Worm (Caenorhabditis elegans) whole organism, mixed stage, embryonic: ENCODE results near the gene F33H1.4.
A peak's percentile ranks its signal among the peaks of the same experiment; 100 is the strongest.

Experiments used
- bed-3 ChIP-seq: fragments of 200-800 bp; sonication (Bioruptor generic); optimal IDR thresholded peaks from 3 replicates; lab custom pipeline; 2018; ENCODE audit warnings: mild to moderate bottlenecking, missing genetic modification characterization, moderate library complexity, missing compliant biosample characterization
- blmp-1 ChIP-seq: fragments of 150-350 bp; optimal IDR thresholded peaks from 2 replicates; lab custom pipeline; 2014; ENCODE audit warnings: missing biosample characterization, missing genetic modification characterization
- ceh-39 ChIP-seq: fragments of 150-350 bp; optimal IDR thresholded peaks from 2 replicates; lab custom pipeline; 2014; ENCODE audit warnings: missing biosample characterization, missing genetic modification characterization
- ceh-43 ChIP-seq: fragments of 200-800 bp; sonication (Bioruptor generic); optimal IDR thresholded peaks from 2 replicates; lab custom pipeline; 2018; ENCODE audit warnings: mild to moderate bottlenecking, missing genetic modification characterization, moderate library complexity, missing compliant biosample characterization
- ceh-83 ChIP-seq: fragments of 200-800 bp; sonication (Bioruptor generic); optimal IDR thresholded peaks from 2 replicates; lab custom pipeline; 2018; ENCODE audit warnings: mild to moderate bottlenecking, missing genetic modification characterization, missing compliant biosample characterization
- cnd-1 ChIP-seq: fragments of 200-800 bp; sonication (Bioruptor generic); optimal IDR thresholded peaks from 2 replicates; lab custom pipeline; 2018; ENCODE audit warnings: mild to moderate bottlenecking, missing genetic modification characterization, missing compliant biosample characterization
- elt-3 ChIP-seq: fragments of 150-350 bp; optimal IDR thresholded peaks from 2 replicates; lab custom pipeline; 2014; ENCODE audit warnings: missing biosample characterization, missing genetic modification characterization
- flh-1 ChIP-seq: fragments of 200-800 bp; sonication (Bioruptor generic); optimal IDR thresholded peaks from 2 replicates; lab custom pipeline; 2018; ENCODE audit warnings: mild to moderate bottlenecking, missing genetic modification characterization, moderate library complexity, missing compliant biosample characterization
- ham-2 ChIP-seq: fragments of 200-800 bp; sonication (Bioruptor generic); optimal IDR thresholded peaks from 2 replicates; lab custom pipeline; 2018; ENCODE audit warnings: mild to moderate bottlenecking, missing genetic modification characterization, missing compliant biosample characterization
- hlh-1 ChIP-seq: fragments of 150-350 bp; optimal IDR thresholded peaks from 2 replicates; lab custom pipeline; 2014; ENCODE audit warnings: missing biosample characterization, missing genetic modification reagents, missing genetic modification characterization
- lin-13 ChIP-seq: fragments of 150-350 bp; optimal IDR thresholded peaks from 2 replicates; lab custom pipeline; 2014; ENCODE audit warnings: missing biosample characterization, missing genetic modification characterization
- lin-32 ChIP-seq: fragments of 200-800 bp; sonication (Bioruptor generic); optimal IDR thresholded peaks from 2 replicates; lab custom pipeline; 2018; ENCODE audit warnings: mild to moderate bottlenecking, missing genetic modification characterization, missing compliant biosample characterization
- lsy-2 ChIP-seq: fragments of 150-350 bp; optimal IDR thresholded peaks from 2 replicates; lab custom pipeline; 2014; ENCODE audit warnings: missing biosample characterization, missing genetic modification characterization
- mab-5 ChIP-seq: fragments of 150-350 bp; optimal IDR thresholded peaks from 2 replicates; lab custom pipeline; 2014; ENCODE audit warnings: missing biosample characterization, missing genetic modification characterization
- mls-2 ChIP-seq: sonication (generic microtip); optimal IDR thresholded peaks from 2 replicates; lab custom pipeline; 2016; ENCODE audit warnings: mild to moderate bottlenecking, missing genetic modification characterization, moderate library complexity, missing compliant biosample characterization
- nhr-12 ChIP-seq: fragments of 150-350 bp; optimal IDR thresholded peaks from 2 replicates; lab custom pipeline; 2014; ENCODE audit warnings: missing biosample characterization, missing genetic modification characterization
- nhr-2 ChIP-seq: fragments of 150-350 bp; optimal IDR thresholded peaks from 2 replicates; lab custom pipeline; 2014; ENCODE audit warnings: missing biosample characterization, missing genetic modification characterization
- nhr-237 ChIP-seq: fragments of 150-350 bp; optimal IDR thresholded peaks from 2 replicates; lab custom pipeline; 2014; ENCODE audit warnings: missing biosample characterization, missing genetic modification characterization
- nhr-76 ChIP-seq: sonication (generic microtip); optimal IDR thresholded peaks from 2 replicates; lab custom pipeline; 2017; ENCODE audit warnings: missing biosample characterization, missing genetic modification characterization
- pha-4 ChIP-seq: fragments of 150-350 bp; optimal IDR thresholded peaks from 2 replicates; lab custom pipeline; 2018; ENCODE audit warnings: missing biosample characterization, missing genetic modification reagents, missing genetic modification characterization
- sem-2 ChIP-seq: fragments of 200-800 bp; sonication (Bioruptor generic); optimal IDR thresholded peaks from 2 replicates; lab custom pipeline; 2018; ENCODE audit warnings: mild to moderate bottlenecking, missing genetic modification characterization, missing compliant biosample characterization
- sptf-1 ChIP-seq: sonication (generic microtip); optimal IDR thresholded peaks from 2 replicates; lab custom pipeline; 2017; ENCODE audit warnings: mild to moderate bottlenecking, missing genetic modification characterization, moderate library complexity, missing compliant biosample characterization
- tbx-8 ChIP-seq: fragments of 200-800 bp; sonication (Bioruptor generic); optimal IDR thresholded peaks from 2 replicates; lab custom pipeline; 2018; ENCODE audit warnings: mild to moderate bottlenecking, missing genetic modification characterization, moderate library complexity, missing compliant biosample characterization
- unc-120 ChIP-seq: sonication (generic microtip); optimal IDR thresholded peaks from 2 replicates; lab custom pipeline; 2017; ENCODE audit warnings: missing genetic modification characterization, missing compliant biosample characterization; ENCODE audit not compliant: poor library complexity, severe bottlenecking
- unc-39 ChIP-seq: fragments of 150-350 bp; optimal IDR thresholded peaks from 2 replicates; lab custom pipeline; 2014; ENCODE audit warnings: missing biosample characterization, missing genetic modification characterization
- unc-62 ChIP-seq: fragments of 150-350 bp; optimal IDR thresholded peaks from 2 replicates; lab custom pipeline; 2014; ENCODE audit warnings: missing biosample characterization, missing genetic modification reagents, missing genetic modification characterization
- zip-8 ChIP-seq: fragments of 150-350 bp; optimal IDR thresholded peaks from 2 replicates; lab custom pipeline; 2014; ENCODE audit warnings: missing biosample characterization, missing genetic modification characterization
- ztf-11 ChIP-seq: fragments of 150-350 bp; optimal IDR thresholded peaks from 2 replicates; lab custom pipeline; 2014; ENCODE audit warnings: missing biosample characterization, missing genetic modification characterization

F33H1.4 gene

DNA sequence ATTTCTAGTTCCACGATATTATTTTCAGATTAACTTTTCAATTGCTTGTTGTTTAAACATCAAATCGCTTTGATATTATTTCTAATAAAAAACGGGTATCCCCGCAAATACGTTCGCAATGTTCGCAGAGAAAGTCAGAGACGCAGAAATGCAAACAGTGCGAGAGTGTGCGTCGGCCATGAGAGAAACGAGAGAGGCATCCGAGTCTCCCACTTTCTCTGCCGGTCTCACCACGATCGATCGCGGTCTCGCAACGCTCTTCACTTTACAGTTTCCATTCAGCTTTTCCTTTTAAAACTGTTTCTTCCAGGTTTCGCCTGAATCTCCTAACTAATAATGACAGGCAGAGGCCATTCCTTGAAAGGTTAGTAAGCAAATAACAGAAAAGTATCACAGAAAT lies at the start of gene F33H1.4:
Gene F33H1.4 (plus strand): TSS at position 311 of the 400 bp plus-strand sequence.
- TF ChIP-seq hlh-1 (tag; lab: Kevin White, UChicago) = peak; percentile 39
- TF ChIP-seq blmp-1 = peak; percentile 75
- peak; percentile 85 for TF ChIP-seq lin-13
- TF ChIP-seq zip-8 (tag; lab: Kevin White, UChicago) = no peak
- no peak for TF ChIP-seq nhr-237 (tag; lab: Kevin White, UChicago)
- peak; percentile 91 for TF ChIP-seq lsy-2
- TF ChIP-seq elt-3 (tag; lab: Kevin White, UChicago) = no peak
- TF ChIP-seq ceh-83 (GFP tag; lab: Kevin White, UChicago) = no peak
- TF ChIP-seq nhr-76 = no peak
- peak; percentile 30 for TF ChIP-seq ceh-39 (tag; lab: Kevin White, UChicago)

DNA sequence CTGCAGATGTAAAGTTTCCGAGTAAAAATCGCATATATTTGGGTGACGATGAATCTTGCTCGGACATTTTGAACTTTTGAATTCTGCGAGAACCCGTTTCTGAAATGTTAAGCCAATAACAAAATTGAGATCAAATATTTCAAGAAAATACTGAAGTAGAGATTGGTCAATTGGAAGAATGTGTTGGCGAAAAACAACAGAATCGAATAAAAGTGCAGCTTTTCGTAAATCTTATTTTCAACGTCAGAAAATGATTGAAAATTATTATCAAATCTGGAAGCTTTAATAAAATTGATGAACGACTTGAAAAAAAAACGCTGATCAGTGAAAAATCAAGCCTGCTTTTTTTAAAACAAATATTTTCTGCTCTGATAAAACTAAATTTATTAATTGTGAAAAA lies 47.1 kb upstream of the F33H1.4 start, which contains the start of gene F27E5.8:
Gene F27E5.8 (minus strand): TSS at position 101 of the 400 bp plus-strand sequence.
- TF ChIP-seq ztf-11 (tag; lab: Kevin White, UChicago) (no peak), sem-2 (no peak), tbx-8 (no peak), nhr-237 (tag; lab: Kevin White, UChicago) (no peak), lin-13 (no peak), unc-39 (tag; lab: Kevin White, UChicago) (no peak), pha-4 (tag; lab: Kevin White, UChicago) (no peak), mls-2 (tag; lab: Kevin White, UChicago) (no peak), nhr-76 (no peak)

DNA sequence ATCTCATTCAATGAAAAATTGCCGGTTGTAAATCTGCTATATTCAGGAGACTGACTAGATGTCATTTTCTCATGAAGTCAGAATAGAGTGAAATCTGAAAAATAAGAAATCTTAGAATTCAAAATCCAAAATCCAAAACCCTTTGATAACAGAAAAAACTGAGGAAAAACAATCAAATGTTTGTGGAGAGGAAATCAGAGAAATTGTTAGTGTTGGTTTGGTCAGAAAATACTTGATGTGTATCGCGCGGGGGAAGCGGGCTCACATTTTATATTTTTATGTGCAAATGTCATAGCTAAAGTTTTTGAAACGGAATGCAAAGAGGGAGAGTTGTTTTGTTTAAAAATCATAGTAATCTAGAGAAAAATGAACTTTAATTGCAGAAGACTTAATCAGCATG lies 42.7 kb upstream of the F33H1.4 start, which contains the start of gene F27E5.5:
Gene F27E5.5 (minus strand): TSS at position 101 of the 400 bp plus-strand sequence.
- no peak for TF ChIP-seq unc-120 (tag; lab: Kevin White, UChicago)
- no peak for TF ChIP-seq sem-2
- TF ChIP-seq elt-3 (tag; lab: Kevin White, UChicago) = no peak
- TF ChIP-seq lin-32 (GFP tag; lab: Kevin White, UChicago) = no peak
- no peak for TF ChIP-seq pha-4 (tag; lab: Kevin White, UChicago)
- TF ChIP-seq unc-62 (GFP tag; lab: Kevin White, UChicago) = no peak
- TF ChIP-seq nhr-237 (tag; lab: Kevin White, UChicago) = no peak
- TF ChIP-seq bed-3 (GFP tag; lab: Kevin White, UChicago) = no peak
- TF ChIP-seq hlh-1 (tag; lab: Kevin White, UChicago) = no peak
- TF ChIP-seq nhr-2 (tag; lab: Kevin White, UChicago) = no peak
- TF ChIP-seq mab-5 (tag; lab: Kevin White, UChicago) = no peak
- no peak for TF ChIP-seq nhr-76
- no peak for TF ChIP-seq cnd-1 (tag; lab: Kevin White, UChicago)
- no peak for TF ChIP-seq flh-1
- no peak for TF ChIP-seq sptf-1 (tag; lab: Kevin White, UChicago)

DNA sequence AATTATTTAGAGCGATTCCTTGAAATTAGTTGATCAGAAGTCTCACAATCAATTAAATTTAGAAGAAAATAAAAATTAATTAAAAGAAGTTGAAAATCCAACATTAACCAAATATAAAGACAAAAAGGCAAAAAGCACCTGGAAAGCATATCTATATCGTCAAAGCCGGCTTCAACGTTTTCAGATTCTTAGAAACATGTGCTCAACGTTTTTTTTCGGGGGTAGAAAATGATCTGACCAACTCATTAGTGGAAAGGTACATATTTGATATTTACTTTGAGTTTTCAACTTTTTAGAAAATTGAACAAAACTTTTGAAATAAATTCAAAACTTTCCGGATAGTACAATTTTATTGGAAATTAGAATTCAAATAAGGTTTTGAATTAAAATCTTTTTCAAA lies 41.6 kb upstream of the F33H1.4 start:
- no peak for TF ChIP-seq tbx-8
- TF ChIP-seq mab-5 (tag; lab: Kevin White, UChicago) = no peak
- no peak for TF ChIP-seq sem-2
- TF ChIP-seq nhr-2 (tag; lab: Kevin White, UChicago) = no peak
- TF ChIP-seq unc-39 (tag; lab: Kevin White, UChicago) = no peak
- no peak for TF ChIP-seq zip-8 (tag; lab: Kevin White, UChicago)
- TF ChIP-seq ceh-43 (GFP tag; lab: Kevin White, UChicago) = no peak
- TF ChIP-seq ham-2 (GFP tag; lab: Kevin White, UChicago) = no peak
- TF ChIP-seq, all 35 proteins: peak for 0

- no peak for TF ChIP-seq nhr-12 (tag; lab: Kevin White, UChicago)
Measured at ce11 chrII:10134285-10134995, 40.0 kb upstream of the F33H1.4 start, which contains the start of gene F27E5.9. TSS of gene F27E5.9 (plus strand) at chrII:10134945.

DNA sequence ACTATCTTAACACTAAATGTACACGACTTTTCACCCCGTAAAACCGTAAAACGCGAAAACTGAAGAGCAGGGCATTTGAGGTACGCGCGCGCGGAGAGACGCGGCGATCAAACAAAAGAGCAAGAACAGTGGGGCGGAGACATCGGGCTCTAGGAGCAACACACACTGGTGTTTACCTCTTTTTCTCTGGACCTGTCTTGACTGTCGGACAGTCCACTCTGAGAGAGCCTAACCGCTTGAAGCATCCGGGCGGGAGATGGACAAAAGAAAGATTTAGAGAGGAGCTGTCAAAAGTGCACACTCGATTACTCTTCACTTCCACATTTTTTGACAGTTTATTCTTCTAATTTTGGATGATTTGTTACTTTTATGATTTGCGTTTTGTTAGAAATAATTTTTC lies 37.7 kb upstream of the F33H1.4 start:
- no peak for TF ChIP-seq elt-3 (tag; lab: Kevin White, UChicago)
- TF ChIP-seq sptf-1 (tag; lab: Kevin White, UChicago) = no peak
- TF ChIP-seq flh-1 = no peak
- TF ChIP-seq zip-8 (tag; lab: Kevin White, UChicago) = no peak
- peak; percentile 11 for TF ChIP-seq nhr-237 (tag; lab: Kevin White, UChicago)
- TF ChIP-seq pha-4 (tag; lab: Kevin White, UChicago) = peak; percentile 69
- TF ChIP-seq lin-32 (GFP tag; lab: Kevin White, UChicago) = no peak
